Fruit fly (Drosophila melanogaster): ENCODE measurements around the gene Ldsdh1.

DNA sequence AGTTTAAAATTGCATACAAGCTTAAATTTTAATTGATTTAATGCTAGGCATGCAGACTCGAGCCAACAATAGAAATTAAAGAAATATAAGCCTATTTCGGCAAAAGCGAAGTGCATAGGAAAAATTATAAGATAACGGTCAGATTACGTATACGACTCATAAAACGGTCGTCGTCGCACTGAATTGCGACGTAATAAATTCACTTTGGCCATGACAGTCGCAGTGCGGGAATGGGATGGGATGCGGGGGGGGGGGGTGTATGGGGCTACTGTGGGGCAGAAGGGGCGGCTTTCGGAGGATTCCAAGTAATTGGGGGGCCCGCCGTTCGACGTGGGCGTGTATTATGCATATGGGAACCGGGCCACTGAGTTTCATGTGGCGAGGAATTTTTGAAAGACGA is 29.6 kb upstream of the Ldsdh1 start:
- TF ChIP-seq br (GFP tag; optimal IDR thresholded peaks at IDR 0.05) = no peak
- no peak for TF ChIP-seq Rel (GFP tag; optimal IDR thresholded peaks at IDR 0.05)
- peak; percentile 62 for TF ChIP-seq Rel (tag; optimal IDR thresholded peaks at IDR 0.05)
- TF ChIP-seq OdsH (GFP tag; optimal IDR thresholded peaks at IDR 0.05) = no peak
- no peak for TF ChIP-seq Myc (optimal IDR thresholded peaks at IDR 0.05)
- TF ChIP-seq usp (GFP tag; optimal IDR thresholded peaks at IDR 0.05) = no peak
- no peak for TF ChIP-seq HLH106 (tag; optimal IDR thresholded peaks at IDR 0.05)
- no peak for TF ChIP-seq foxo (GFP tag; optimal IDR thresholded peaks at IDR 0.05)
- no peak for TF ChIP-seq brk (GFP tag; optimal IDR thresholded peaks at IDR 0.05)
- TF ChIP-seq GATAd (GFP tag; optimal IDR thresholded peaks at IDR 0.05) = no peak
- no peak for TF ChIP-seq Dfd (GFP tag; optimal IDR thresholded peaks at IDR 0.05)
- TF ChIP-seq dsf (GFP tag; optimal IDR thresholded peaks at IDR 0.05; ENCODE audit: borderline replicate concordance) = no peak
- no peak for TF ChIP-seq pan (optimal IDR thresholded peaks at IDR 0.05)
